Worm (Caenorhabditis elegans) whole organism, young adult: ENCODE data around the gene F57B1.5.

Experiments
- C06A6.2 ChIP-seq: fragments of 200-800 bp; sonication (Bioruptor generic); conservative IDR thresholded peaks from 2 replicates; pipeline ENCODE4 v1.3.6; 2022; ENCODE audit warnings: missing genetic modification characterization, missing compliant biosample characterization
- C17E4.6 ChIP-seq: fragments of 200-800 bp; sonication (Bioruptor generic); IDR thresholded peaks from 2 replicates; pipeline ENCODE4 v1.3.6; 2022; ENCODE audit warnings: missing genetic modification reagents, missing genetic modification characterization, missing compliant biosample characterization
- D2030.7 ChIP-seq: fragments of 200-800 bp; sonication (Bioruptor generic); IDR thresholded peaks from 2 replicates; pipeline ENCODE4 v1.3.6; 2022; ENCODE audit warnings: missing genetic modification reagents, missing genetic modification characterization, missing compliant biosample characterization
- F23B12.7 ChIP-seq: sonication (generic microtip); optimal IDR thresholded peaks from 2 replicates; lab custom pipeline; 2017; ENCODE audit warnings: missing genetic modification characterization, mild to moderate bottlenecking, missing compliant biosample characterization, antibody characterized with exemption, moderate library complexity; ENCODE audit not compliant: insufficient read depth
- F33H1.4 ChIP-seq: fragments of 200-800 bp; sonication (Bioruptor generic); IDR thresholded peaks from 2 replicates; pipeline ENCODE4 v1.3.6; 2022; ENCODE audit warnings: missing genetic modification reagents, missing genetic modification characterization, missing compliant biosample characterization
- F37B4.10 ChIP-seq: fragments of 200-800 bp; sonication (Bioruptor generic); IDR thresholded peaks from 2 replicates; pipeline ENCODE4 v1.3.6; 2022; ENCODE audit warnings: missing genetic modification characterization, missing compliant biosample characterization
- F57A8.1 ChIP-seq: fragments of 200-800 bp; sonication (Bioruptor generic); optimal IDR thresholded peaks from 2 replicates; lab custom pipeline; 2018; ENCODE audit warnings: mild to moderate bottlenecking, missing genetic modification characterization, moderate library complexity, missing compliant biosample characterization
- T07F8.4 ChIP-seq: sonication (generic microtip); optimal IDR thresholded peaks from 2 replicates; lab custom pipeline; 2016; ENCODE audit warnings: mild to moderate bottlenecking, missing genetic modification characterization, moderate library complexity, missing compliant biosample characterization
- Y79H2A.3 ChIP-seq: fragments of 200-800 bp; sonication (Bioruptor generic); conservative IDR thresholded peaks from 2 replicates; pipeline ENCODE4 v1.3.6; 2022; ENCODE audit warnings: missing genetic modification reagents, missing genetic modification characterization, missing compliant biosample characterization
- Y95B8A.8 ChIP-seq: fragments of 200-800 bp; sonication (Bioruptor generic); IDR thresholded peaks from 2 replicates; pipeline ENCODE4 v1.3.6; 2022; ENCODE audit warnings: missing genetic modification reagents, missing genetic modification characterization, missing compliant biosample characterization
- aptf-3 ChIP-seq: fragments of 200-800 bp; sonication (Bioruptor generic); IDR thresholded peaks from 2 replicates; pipeline ENCODE4 v1.3.6; 2022; ENCODE audit warnings: missing genetic modification characterization, missing compliant biosample characterization
- attf-6 ChIP-seq: fragments of 200-800 bp; sonication (Bioruptor generic); IDR thresholded peaks from 2 replicates; pipeline ENCODE4 v1.3.6; 2022; ENCODE audit warnings: missing genetic modification reagents, missing genetic modification characterization, missing compliant biosample characterization
- bed-1 ChIP-seq: fragments of 200-800 bp; sonication (Bioruptor generic); IDR thresholded peaks from 2 replicates; pipeline ENCODE4 v1.3.6; 2022; ENCODE audit warnings: missing genetic modification reagents, missing genetic modification characterization, missing compliant biosample characterization
- bed-2 ChIP-seq: fragments of 200-800 bp; sonication (Bioruptor generic); IDR thresholded peaks from 2 replicates; pipeline ENCODE4 v1.3.6; 2022; ENCODE audit warnings: missing genetic modification reagents, missing genetic modification characterization, missing compliant biosample characterization
- ccch-3 ChIP-seq: fragments of 200-800 bp; sonication (Bioruptor generic); optimal IDR thresholded peaks from 2 replicates; lab custom pipeline; 2018; ENCODE audit warnings: mild to moderate bottlenecking, missing genetic modification characterization, missing compliant biosample characterization
- cebp-2 ChIP-seq: fragments of 200-800 bp; sonication (Bioruptor generic); IDR thresholded peaks from 2 replicates; pipeline ENCODE4 v1.3.6; 2022; ENCODE audit warnings: missing genetic modification characterization, missing compliant biosample characterization
- ceh-40 ChIP-seq: fragments of 200-800 bp; sonication (Bioruptor generic); IDR thresholded peaks from 2 replicates; pipeline ENCODE4 v1.3.6; 2022; ENCODE audit warnings: missing genetic modification characterization, missing compliant biosample characterization
- ceh-58 ChIP-seq: fragments of 200-800 bp; sonication (Bioruptor generic); IDR thresholded peaks from 2 replicates; pipeline ENCODE4 v1.3.6; 2022; ENCODE audit warnings: missing genetic modification characterization, missing compliant biosample characterization
- ceh-79 ChIP-seq: sonication (generic microtip); optimal IDR thresholded peaks from 2 replicates; lab custom pipeline; 2017; ENCODE audit warnings: mild to moderate bottlenecking, missing genetic modification characterization, missing compliant biosample characterization
- ceh-91 ChIP-seq: fragments of 200-800 bp; sonication (Bioruptor generic); IDR thresholded peaks from 2 replicates; pipeline ENCODE4 v1.3.6; 2022; ENCODE audit warnings: missing genetic modification reagents, missing genetic modification characterization, missing compliant biosample characterization
- chd-7 ChIP-seq: sonication (generic microtip); optimal IDR thresholded peaks from 2 replicates; lab custom pipeline; 2016; ENCODE audit warnings: mild to moderate bottlenecking, missing genetic modification characterization, moderate library complexity, missing compliant biosample characterization
- dpff-1 ChIP-seq: sonication (generic microtip); optimal IDR thresholded peaks from 2 replicates; lab custom pipeline; 2017; ENCODE audit warnings: mild to moderate bottlenecking, missing genetic modification characterization, missing compliant biosample characterization
- egl-18 ChIP-seq: fragments of 200-800 bp; sonication (Bioruptor generic); IDR thresholded peaks from 2 replicates; pipeline ENCODE4 v1.3.6; 2022; ENCODE audit warnings: missing genetic modification reagents, missing genetic modification characterization, missing compliant biosample characterization
- egl-44 ChIP-seq: fragments of 200-800 bp; sonication (Bioruptor generic); IDR thresholded peaks from 2 replicates; pipeline ENCODE4 v1.3.6; 2022; ENCODE audit warnings: missing genetic modification reagents, missing genetic modification characterization, missing compliant biosample characterization
- ekl-4 ChIP-seq: fragments of 200-800 bp; sonication (Bioruptor generic); IDR thresholded peaks from 2 replicates; pipeline ENCODE4 v1.3.6; 2022; ENCODE audit warnings: missing genetic modification reagents, missing genetic modification characterization, missing compliant biosample characterization
- hlh-12 ChIP-seq: sonication (generic microtip); optimal IDR thresholded peaks from 2 replicates; lab custom pipeline; 2016; ENCODE audit warnings: missing genetic modification characterization, missing compliant biosample characterization
- hmg-1.2 ChIP-seq: fragments of 200-800 bp; sonication (Bioruptor generic); IDR thresholded peaks from 2 replicates; pipeline ENCODE4 v1.3.6; 2022; ENCODE audit warnings: missing genetic modification reagents, missing genetic modification characterization, missing compliant biosample characterization
- hsf-1 ChIP-seq: fragments of 200-800 bp; sonication (Bioruptor generic); IDR thresholded peaks from 2 replicates; pipeline ENCODE4 v1.3.6; 2022; ENCODE audit warnings: missing genetic modification reagents, missing genetic modification characterization, missing compliant biosample characterization
- lsy-27 ChIP-seq: sonication (generic microtip); optimal IDR thresholded peaks from 2 replicates; lab custom pipeline; 2017; ENCODE audit warnings: missing genetic modification characterization, mild to moderate bottlenecking, missing compliant biosample characterization, antibody characterized with exemption, missing genotype, borderline replicate concordance; ENCODE audit not compliant: insufficient read depth
- madf-3 ChIP-seq: fragments of 200-800 bp; sonication (Bioruptor generic); IDR thresholded peaks from 2 replicates; pipeline ENCODE4 v1.3.6; 2022; ENCODE audit warnings: missing genetic modification reagents, missing genetic modification characterization, missing compliant biosample characterization
- madf-6 ChIP-seq: fragments of 200-800 bp; sonication (Bioruptor generic); IDR thresholded peaks from 2 replicates; pipeline ENCODE4 v1.3.6; 2022; ENCODE audit warnings: missing genetic modification reagents, missing genetic modification characterization, missing compliant biosample characterization
- madf-8 ChIP-seq: fragments of 200-800 bp; sonication (Bioruptor generic); conservative IDR thresholded peaks from 2 replicates; pipeline ENCODE4 v1.3.6; 2022; ENCODE audit warnings: missing genetic modification reagents, missing genetic modification characterization, missing compliant biosample characterization
- mel-28 ChIP-seq: sonication (generic microtip); optimal IDR thresholded peaks from 2 replicates; lab custom pipeline; 2016; ENCODE audit warnings: borderline replicate concordance, mild to moderate bottlenecking, missing genetic modification characterization, missing compliant biosample characterization
- nfya-2 ChIP-seq: fragments of 200-800 bp; sonication (Bioruptor generic); IDR thresholded peaks from 2 replicates; pipeline ENCODE4 v1.3.6; 2022; ENCODE audit warnings: missing genetic modification reagents, missing genetic modification characterization, missing compliant biosample characterization
- nfyb-1 ChIP-seq: fragments of 200-800 bp; sonication (Bioruptor generic); IDR thresholded peaks from 2 replicates; pipeline ENCODE4 v1.3.6; 2022; ENCODE audit warnings: missing genetic modification reagents, missing genetic modification characterization, missing compliant biosample characterization
- pbrm-1 ChIP-seq: fragments of 200-800 bp; sonication (Bioruptor generic); IDR thresholded peaks from 2 replicates; pipeline ENCODE4 v1.3.6; 2022; ENCODE audit warnings: missing genetic modification reagents, missing genetic modification characterization, missing compliant biosample characterization
- tbx-9 ChIP-seq: sonication (generic microtip); optimal IDR thresholded peaks from 2 replicates; lab custom pipeline; 2016; ENCODE audit warnings: borderline replicate concordance, missing genetic modification characterization, inconsistent platforms, missing compliant biosample characterization
- zfh-2 ChIP-seq: fragments of 200-800 bp; sonication (Bioruptor generic); conservative IDR thresholded peaks from 2 replicates; pipeline ENCODE4 v1.3.6; 2022; ENCODE audit warnings: missing genetic modification reagents, missing genetic modification characterization, missing compliant biosample characterization
- ztf-22 ChIP-seq: fragments of 200-800 bp; sonication (Bioruptor generic); optimal IDR thresholded peaks from 2 replicates; lab custom pipeline; 2018; ENCODE audit warnings: mild to moderate bottlenecking, missing genetic modification characterization, moderate library complexity, missing compliant biosample characterization
- ztf-25 ChIP-seq: fragments of 200-800 bp; sonication (Bioruptor generic); IDR thresholded peaks from 2 replicates; pipeline ENCODE4 v1.3.6; 2022; ENCODE audit warnings: missing genetic modification reagents, missing genetic modification characterization, missing compliant biosample characterization

F57B1.5 gene

ce11 chrV:13221066-13221465 is 13.5 kb downstream of the F57B1.5 start:
- TF ChIP-seq dpff-1 (tag; lab: Kevin White, UChicago) (no peak), hlh-12 (no peak), Y79H2A.3 (GFP tag; lab: Robert Waterston, UW) (no peak), mel-28 (tag; lab: Kevin White, UChicago) (no peak)
- TF ChIP-seq, all 124 proteins: peak for 0

DNA sequence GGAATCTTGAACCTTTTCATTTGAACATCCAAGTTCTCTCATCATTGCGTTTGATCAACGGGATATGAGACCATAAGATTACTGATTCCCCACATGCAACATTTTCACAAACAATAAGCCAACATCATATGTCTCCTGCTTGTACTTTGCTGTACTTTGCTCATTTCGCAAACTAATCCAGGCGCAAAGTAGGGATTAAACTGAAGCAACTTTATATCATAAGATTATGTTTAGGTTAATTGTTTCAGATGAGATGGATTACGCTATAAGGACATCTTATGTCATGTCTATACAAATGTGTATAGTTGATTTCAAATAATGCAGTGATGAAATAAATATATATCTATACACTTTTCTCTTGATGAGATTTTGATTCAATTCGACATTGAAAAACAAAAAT is 22.0 kb downstream of the F57B1.5 start:
- TF ChIP-seq aptf-3 (GFP tag; lab: Robert Waterston, UW): no peak

DNA sequence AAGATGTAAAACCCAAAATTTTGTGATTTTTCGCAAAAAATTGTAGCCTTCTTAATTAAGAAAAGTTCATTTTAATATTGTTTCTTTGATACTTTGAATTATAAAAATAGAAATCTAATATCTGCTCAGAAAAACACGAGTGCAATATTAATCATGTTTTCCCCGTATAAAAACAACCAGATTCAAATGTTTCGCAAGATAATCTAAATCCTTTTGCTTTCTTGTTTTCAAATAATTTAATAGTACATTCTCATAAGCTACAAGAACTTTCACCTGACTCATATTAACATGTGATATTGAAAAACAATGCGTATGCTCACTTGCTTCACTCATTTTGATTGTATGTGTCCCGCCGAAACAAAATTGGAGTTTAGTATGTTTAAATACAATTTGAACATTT is 27.8 kb downstream of the F57B1.5 start:
- no peak for TF ChIP-seq hlh-12
- TF ChIP-seq ceh-91 (GFP tag; lab: Robert Waterston, UW): no peak
- no peak for TF ChIP-seq tbx-9 (tag; lab: Kevin White, UChicago)
- no peak for TF ChIP-seq attf-6 (GFP tag; lab: Robert Waterston, UW)
- TF ChIP-seq ccch-3 (GFP tag; lab: Kevin White, UChicago): no peak
- TF ChIP-seq hsf-1: no peak
- TF ChIP-seq ceh-79 (tag; lab: Kevin White, UChicago): no peak
- no peak for TF ChIP-seq ekl-4 (GFP tag; lab: Robert Waterston, UW)
- no peak for TF ChIP-seq hmg-1.2 (GFP tag; lab: Robert Waterston, UW)
- TF ChIP-seq C06A6.2 (GFP tag; lab: Robert Waterston, UW): no peak

DNA sequence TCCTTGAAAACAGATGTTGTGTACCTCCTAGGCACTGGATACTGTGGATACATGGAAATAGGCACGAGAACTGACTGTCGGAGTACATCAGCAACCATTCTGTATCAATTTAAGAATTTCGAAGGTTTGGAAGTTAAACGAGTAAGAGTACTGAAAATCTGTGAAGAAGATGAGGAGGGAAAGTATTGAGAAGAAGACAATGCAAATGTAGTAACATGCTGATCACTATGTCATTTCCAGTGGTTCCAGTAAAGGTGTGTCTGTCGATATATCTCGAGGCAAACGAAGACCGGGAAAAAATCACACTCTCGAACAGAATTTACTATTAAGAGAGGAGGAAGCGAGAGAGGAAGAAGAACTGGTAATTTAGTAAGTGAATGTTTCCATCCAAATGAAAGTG is 29.0 kb downstream of the F57B1.5 start, which contains the start of gene dmd-10:
Gene dmd-10 (minus strand): TSS at position 101 of the 400 bp plus-strand sequence.
- TF ChIP-seq cebp-2 (no peak), chd-7 (tag; lab: Kevin White, UChicago) (no peak), bed-1 (GFP tag; lab: Robert Waterston, UW) (no peak), F57A8.1 (GFP tag; lab: Kevin White, UChicago) (no peak), zfh-2 (GFP tag; lab: Robert Waterston, UW) (no peak), F37B4.10 (no peak), nfyb-1 (no peak), ztf-22 (no peak), F23B12.7 (tag; lab: Kevin White, UChicago) (no peak), T07F8.4 (tag; lab: Kevin White, UChicago) (no peak), lsy-27 (tag; lab: Kevin White, UChicago) (no peak), C17E4.6 (GFP tag; lab: Robert Waterston, UW) (no peak)
- TF ChIP-seq, all 124 proteins: peak for 0

DNA sequence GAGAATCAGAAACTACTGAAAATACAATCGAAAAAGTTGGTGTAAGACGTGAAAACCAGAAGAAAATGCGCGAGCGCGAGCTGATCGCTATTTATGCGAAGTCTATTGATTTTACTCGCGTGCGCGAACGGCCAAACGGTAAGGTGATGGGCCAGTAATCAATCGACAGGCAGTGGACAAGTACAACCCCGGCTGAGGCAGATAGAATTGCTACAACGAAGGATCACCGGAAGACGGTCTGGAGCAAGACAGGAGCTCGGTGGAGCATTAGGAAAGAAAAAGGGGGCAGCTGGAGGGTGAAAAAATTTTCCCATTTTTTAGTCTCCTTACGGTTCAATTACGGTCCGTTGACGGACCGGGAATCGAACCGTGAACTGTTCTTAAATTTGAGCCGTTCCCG is 32.2 kb downstream of the F57B1.5 start:
- peak; percentile 66 for TF ChIP-seq D2030.7 (GFP tag; lab: Robert Waterston, UW)
- TF ChIP-seq cebp-2: peak; percentile 83; the same call in 1 of the 2 replicates
- 0 out of 2 replicates have a peak, but pooled peaks have one; percentile 30 for TF ChIP-seq nfya-2
- TF ChIP-seq Y95B8A.8 (GFP tag; lab: Robert Waterston, UW): 0 out of 2 replicates have a peak, but pooled peaks have one; percentile 38
- peak; percentile 44; the same call in 1 of the 2 replicates for TF ChIP-seq F33H1.4 (GFP tag; lab: Robert Waterston, UW)
- TF ChIP-seq ekl-4 (GFP tag; lab: Robert Waterston, UW): peak; percentile 83
- 0 out of 2 replicates have a peak, but pooled peaks have one; percentile 32 for TF ChIP-seq madf-8 (GFP tag; lab: Robert Waterston, UW)
- peak; percentile 51; the same call in 1 of the 2 replicates for TF ChIP-seq madf-3 (GFP tag; lab: Robert Waterston, UW)
- peak; percentile 83 for TF ChIP-seq madf-6
- TF ChIP-seq ceh-40 (GFP tag; lab: Robert Waterston, UW): peak; percentile 82; the same call in 1 of the 2 replicates
- peak; percentile 38; the same call in 1 of the 2 replicates for TF ChIP-seq ceh-91 (GFP tag; lab: Robert Waterston, UW)
- TF ChIP-seq C17E4.6 (GFP tag; lab: Robert Waterston, UW): 0 out of 2 replicates have a peak, but pooled peaks have one; percentile 15
- TF ChIP-seq hmg-1.2 (GFP tag; lab: Robert Waterston, UW): peak; percentile 51
- TF ChIP-seq egl-44: peak; percentile 92
- TF ChIP-seq bed-2 (GFP tag; lab: Robert Waterston, UW): 0 out of 2 replicates have a peak, but pooled peaks have one; percentile 10
- 0 out of 2 replicates have a peak, but pooled peaks have one; percentile 88 for TF ChIP-seq ceh-58
- TF ChIP-seq ztf-25 (GFP tag; lab: Robert Waterston, UW): peak; percentile 76; the same call in 1 of the 2 replicates
- TF ChIP-seq pbrm-1 (GFP tag; lab: Robert Waterston, UW): peak; percentile 55
- TF ChIP-seq attf-6 (GFP tag; lab: Robert Waterston, UW): peak; percentile 67
- peak; percentile 88; the same call in 1 of the 2 replicates for TF ChIP-seq aptf-3 (GFP tag; lab: Robert Waterston, UW)
- peak; percentile 57; the same call in 1 of the 2 replicates for TF ChIP-seq egl-18
